Fruit fly (Drosophila melanogaster) whole organism, embryonic: ENCODE measurements around the gene CG33191.
A peak's percentile ranks its signal among the peaks of the same experiment; 100 is the strongest.

Source experiments
- Adf1 ChIP-seq: fragments of 200-800 bp; sonication (Bioruptor generic); IDR thresholded peaks from 2 replicates; pipeline ENCODE4 v1.3.6; 2022; ENCODE audit warnings: missing biosample characterization, missing genetic modification characterization
- C15 ChIP-seq: fragments of 200-800 bp; sonication (Bioruptor generic); IDR thresholded peaks from 3 replicates; pipeline ENCODE4 v1.3.6; 2022; ENCODE audit warnings: missing biosample characterization, missing genetic modification characterization
- CG10267 ChIP-seq: fragments of 200-800 bp; sonication (Bioruptor generic); optimal IDR thresholded peaks from 2 replicates; lab custom pipeline; 2018; ENCODE audit warnings: missing biosample characterization, mild to moderate bottlenecking, missing genetic modification characterization, moderate library complexity
- CG10321 ChIP-seq: fragments of 200-800 bp; sonication (Bioruptor generic); IDR thresholded peaks from 2 replicates; pipeline ENCODE4 v1.3.6; 2022; ENCODE audit warnings: missing biosample characterization, missing genetic modification characterization
- CG12071 ChIP-seq: fragments of 200-800 bp; sonication (Bioruptor generic); optimal IDR thresholded peaks from 3 replicates; lab custom pipeline; 2018; ENCODE audit warnings: missing biosample characterization, mild to moderate bottlenecking, missing genetic modification characterization
- CG12155 ChIP-seq: fragments of 200-800 bp; sonication (Bioruptor generic); optimal IDR thresholded peaks from 3 replicates; lab custom pipeline; 2016; ENCODE audit warnings: missing biosample characterization, missing genetic modification characterization
- CG12299 ChIP-seq: fragments of 200-800 bp; sonication (Bioruptor generic); optimal IDR thresholded peaks from 2 replicates; lab custom pipeline; 2018; ENCODE audit warnings: missing biosample characterization, mild to moderate bottlenecking, missing genetic modification characterization
- CG13775 ChIP-seq: fragments of 200-800 bp; sonication (Bioruptor generic); optimal IDR thresholded peaks from 3 replicates; lab custom pipeline; 2017; ENCODE audit warnings: missing biosample characterization, mild to moderate bottlenecking, missing genetic modification characterization
- CG15601 ChIP-seq: fragments of 200-800 bp; sonication (Bioruptor generic); optimal IDR thresholded peaks from 3 replicates; lab custom pipeline; 2019; ENCODE audit warnings: missing biosample characterization, mild to moderate bottlenecking, missing genetic modification characterization, moderate library complexity
- CG16815 ChIP-seq: fragments of 200-800 bp; sonication (Bioruptor generic); optimal IDR thresholded peaks from 3 replicates; lab custom pipeline; 2017; ENCODE audit warnings: missing biosample characterization, mild to moderate bottlenecking, missing genetic modification characterization
- CG16863 ChIP-seq: fragments of 200-800 bp; sonication (Bioruptor generic); optimal IDR thresholded peaks from 3 replicates; lab custom pipeline; 2016; ENCODE audit warnings: missing biosample characterization, missing genetic modification characterization
- CG2116 ChIP-seq: fragments of 200-800 bp; sonication (Bioruptor generic); optimal IDR thresholded peaks from 3 replicates; lab custom pipeline; 2018; ENCODE audit warnings: missing biosample characterization, mild to moderate bottlenecking, missing genetic modification characterization
- CG2199 ChIP-seq: fragments of 200-800 bp; sonication (Bioruptor generic); IDR thresholded peaks from 3 replicates; pipeline ENCODE4 v1.3.6; 2022; ENCODE audit warnings: missing biosample characterization, missing genetic modification characterization
- CG34376 ChIP-seq: fragments of 200-800 bp; sonication (Bioruptor generic); optimal IDR thresholded peaks from 2 replicates; lab custom pipeline; 2018; ENCODE audit warnings: missing biosample characterization, mild to moderate bottlenecking, missing genetic modification characterization
- CG4820 ChIP-seq: fragments of 200-800 bp; sonication (Bioruptor generic); optimal IDR thresholded peaks from 3 replicates; lab custom pipeline; 2016; ENCODE audit warnings: missing biosample characterization, missing genetic modification characterization
- CG6272 ChIP-seq: fragments of 200-800 bp; sonication (Bioruptor generic); IDR thresholded peaks from 2 replicates; pipeline ENCODE4 v1.3.6; 2022; ENCODE audit warnings: missing biosample characterization, missing genetic modification characterization
- CG6654 ChIP-seq: fragments of 200-800 bp; sonication (Bioruptor generic); optimal IDR thresholded peaks from 2 replicates; lab custom pipeline; 2017; ENCODE audit warnings: missing biosample characterization, mild to moderate bottlenecking, missing genetic modification characterization
- CG7372 ChIP-seq: fragments of 200-800 bp; sonication (Bioruptor generic); IDR thresholded peaks from 2 replicates; pipeline ENCODE4 v1.3.6; 2022; ENCODE audit warnings: missing biosample characterization, missing genetic modification characterization
- CG7839 ChIP-seq: fragments of 200-800 bp; sonication (Bioruptor generic); optimal IDR thresholded peaks from 3 replicates; lab custom pipeline; 2018; ENCODE audit warnings: missing biosample characterization, mild to moderate bottlenecking, missing genetic modification characterization, moderate library complexity
- CG8944 ChIP-seq: fragments of 200-800 bp; sonication (Bioruptor generic); optimal IDR thresholded peaks from 3 replicates; lab custom pipeline; 2016; ENCODE audit warnings: missing biosample characterization, missing genetic modification characterization
- CG9817 ChIP-seq: fragments of 200-800 bp; sonication (Bioruptor generic); optimal IDR thresholded peaks from 2 replicates; lab custom pipeline; 2018; ENCODE audit warnings: missing biosample characterization, mild to moderate bottlenecking, missing genetic modification characterization, moderate library complexity
- Chrac-16 ChIP-seq: fragments of 200-800 bp; sonication (Bioruptor generic); optimal IDR thresholded peaks from 3 replicates; lab custom pipeline; 2016; ENCODE audit warnings: missing biosample characterization, missing genetic modification characterization
- D19A ChIP-seq: fragments of 200-800 bp; optimal IDR thresholded peaks from 3 replicates; lab custom pipeline; 2019; ENCODE audit warnings: missing biosample characterization, mild to moderate bottlenecking, missing genetic modification characterization, moderate library complexity
- Dref ChIP-seq: fragments of 200-800 bp; sonication (Bioruptor generic); IDR thresholded peaks from 2 replicates; pipeline ENCODE4 v1.3.6; 2022; ENCODE audit warnings: missing biosample characterization, missing genetic modification characterization
- Elba2 ChIP-seq: fragments of 200-800 bp; sonication (Bioruptor generic); optimal IDR thresholded peaks from 3 replicates; lab custom pipeline; 2016; ENCODE audit warnings: missing biosample characterization, missing genetic modification characterization
- Hey ChIP-seq: fragments of 200-800 bp; sonication (Bioruptor generic); optimal IDR thresholded peaks from 3 replicates; lab custom pipeline; 2018; ENCODE audit warnings: missing biosample characterization, mild to moderate bottlenecking, missing genetic modification characterization
- HmgZ ChIP-seq: fragments of 200-800 bp; sonication (Bioruptor generic); optimal IDR thresholded peaks from 2 replicates; lab custom pipeline; 2018; ENCODE audit warnings: missing biosample characterization, mild to moderate bottlenecking, missing genetic modification characterization
- Max ChIP-seq: fragments of 200-800 bp; sonication (Bioruptor generic); optimal IDR thresholded peaks from 2 replicates; lab custom pipeline; 2016; ENCODE audit warnings: missing biosample characterization, mild to moderate bottlenecking, missing genetic modification characterization
- Mes4 ChIP-seq: fragments of 200-800 bp; sonication (Bioruptor generic); optimal IDR thresholded peaks from 2 replicates; lab custom pipeline; 2016; ENCODE audit warnings: missing biosample characterization, missing genetic modification characterization
- NC2β ChIP-seq: fragments of 200-800 bp; sonication (Bioruptor generic); optimal IDR thresholded peaks from 2 replicates; lab custom pipeline; 2016; ENCODE audit warnings: missing biosample characterization, missing genetic modification characterization
- Sry-δ ChIP-seq: fragments of 200-800 bp; sonication (Bioruptor generic); optimal IDR thresholded peaks from 2 replicates; lab custom pipeline; 2016; ENCODE audit warnings: missing biosample characterization, missing genetic modification characterization
- Taf1 ChIP-seq: fragments of 200-800 bp; sonication (Bioruptor generic); IDR thresholded peaks from 2 replicates; pipeline ENCODE4 v1.3.6; 2022; ENCODE audit warnings: missing biosample characterization, missing genetic modification characterization
- ara ChIP-seq: fragments of 200-800 bp; sonication (Bioruptor generic); IDR thresholded peaks from 2 replicates; pipeline ENCODE4 v1.3.6; 2022; ENCODE audit warnings: missing biosample characterization, missing genetic modification characterization
- ato ChIP-seq: fragments of 200-800 bp; sonication (Bioruptor generic); IDR thresholded peaks from 2 replicates; pipeline ENCODE4 v1.3.6; 2022; ENCODE audit warnings: missing biosample characterization, missing genetic modification characterization; ENCODE audit not compliant: partially characterized antibody
- bbx ChIP-seq: fragments of 200-800 bp; sonication (Bioruptor generic); IDR thresholded peaks from 2 replicates; pipeline ENCODE4 v1.3.6; 2022; ENCODE audit warnings: missing biosample characterization, missing genetic modification characterization; ENCODE audit not compliant: partially characterized antibody
- br ChIP-seq: fragments of >200 bp; optimal IDR thresholded peaks from 2 replicates; lab custom pipeline; 2017
- bsh ChIP-seq, 2 experiments: fragments of 200-800 bp; sonication (Bioruptor generic); optimal IDR thresholded peaks; 2 replicates each; lab custom pipeline; 2017 to 2018; ENCODE audit warnings: mild to moderate bottlenecking in 2 of 2, missing biosample characterization in 2 of 2, missing genetic modification characterization in 2 of 2, moderate library complexity in 1 of 2
- btn ChIP-seq: fragments of 200-800 bp; sonication (Bioruptor generic); optimal IDR thresholded peaks from 2 replicates; lab custom pipeline; 2016; ENCODE audit warnings: missing biosample characterization, missing genetic modification characterization
- chn ChIP-seq: fragments of 200-800 bp; sonication (Bioruptor generic); optimal IDR thresholded peaks from 2 replicates; lab custom pipeline; 2016; ENCODE audit warnings: missing biosample characterization, missing genetic modification characterization
- danr ChIP-seq: fragments of 200-800 bp; sonication (Bioruptor generic); IDR thresholded peaks from 2 replicates; pipeline ENCODE4 v1.3.6; 2022; ENCODE audit warnings: missing biosample characterization, missing genetic modification characterization
- gt ChIP-seq: fragments of 200-800 bp; sonication (Bioruptor generic); IDR thresholded peaks from 2 replicates; pipeline ENCODE4 v1.3.6; 2022; ENCODE audit warnings: missing biosample characterization, missing genetic modification characterization
- nerfin-2 ChIP-seq: fragments of 200-800 bp; sonication (Bioruptor generic); IDR thresholded peaks from 2 replicates; pipeline ENCODE4 v1.3.6; 2022; ENCODE audit warnings: missing biosample characterization, missing genetic modification characterization; ENCODE audit not compliant: partially characterized antibody
- prd ChIP-seq, 3 experiments: fragments of >200 bp in 2 of 3; fragments of 200-800 bp in 1 of 3; sonication (Bioruptor generic) in 1 of 3; optimal IDR thresholded peaks in 2 of 3; IDR thresholded peaks in 1 of 3; 2 replicates in 2 of 3; 3 replicates in 1 of 3; pipeline versions ENCODE4 v1.3.6 to Lab custom; 2017 to 2022; ENCODE audit warnings: missing biosample characterization in 1 of 3, missing genetic modification characterization in 1 of 3
- sd ChIP-seq: fragments of 200-800 bp; sonication (Bioruptor generic); optimal IDR thresholded peaks from 3 replicates; lab custom pipeline; 2018; ENCODE audit warnings: missing biosample characterization, mild to moderate bottlenecking, missing genetic modification characterization, moderate library complexity
- shn ChIP-seq: fragments of 200-800 bp; sonication (Bioruptor generic); optimal IDR thresholded peaks from 3 replicates; lab custom pipeline; 2016; ENCODE audit warnings: missing biosample characterization, missing genetic modification characterization
- ssp ChIP-seq: fragments of 200-800 bp; sonication (Bioruptor generic); IDR thresholded peaks from 2 replicates; pipeline ENCODE4 v1.3.6; 2022; ENCODE audit warnings: missing biosample characterization, missing genetic modification characterization
- trem ChIP-seq: fragments of 200-800 bp; optimal IDR thresholded peaks from 3 replicates; lab custom pipeline; 2019; ENCODE audit warnings: missing biosample characterization, mild to moderate bottlenecking, missing genetic modification characterization, moderate library complexity
- wor ChIP-seq: fragments of 200-800 bp; sonication (Bioruptor generic); IDR thresholded peaks from 2 replicates; pipeline ENCODE4 v1.3.6; 2022; ENCODE audit warnings: missing biosample characterization, missing genetic modification characterization
- zen ChIP-seq: fragments of 200-800 bp; sonication (Bioruptor generic); optimal IDR thresholded peaks from 3 replicates; lab custom pipeline; 2018; ENCODE audit warnings: missing biosample characterization, mild to moderate bottlenecking, missing genetic modification characterization, moderate library complexity

The CG33191 gene

dm6 chr3R:8731597-8732263 is 48.0 kb downstream of the CG33191 start, which contains the start of the genes M1BP and CG8202 (continued):
- TF ChIP-seq CG34376 (GFP tag; lab: Kevin White, UChicago) (peak; percentile 47), trem (tag; lab: Kevin White, UChicago) (peak; percentile 87), gt (GFP tag; lab: Robert Waterston, UW) (no peak), CG15601 (tag; lab: Kevin White, UChicago) (peak; percentile 89), nerfin-2 (no peak), CG7839 (tag; lab: Kevin White, UChicago) (peak; percentile 94), bsh (GFP tag; optimal IDR thresholded peaks at IDR 0.05; lab: Kevin White, UChicago) (peak; percentile 67 to 86), shn (peak; percentile 33), NC2β (peak; percentile 13), CG13775 (GFP tag; lab: Kevin White, UChicago) (peak; percentile 95), zen (tag; lab: Kevin White, UChicago) (peak; percentile 83), bbx (GFP tag; lab: Robert Waterston, UW) (no peak), D19A (tag; lab: Kevin White, UChicago) (no peak), CG7372 (GFP tag; lab: Robert Waterston, UW) (peak; percentile 79; the same call in 1 of the 2 replicates), Chrac-16 (peak; percentile 86), sd (tag; lab: Kevin White, UChicago) (peak; percentile 93), Hey (tag; lab: Kevin White, UChicago) (no peak), Mes4 (GFP tag; lab: Kevin White, UChicago) (peak; percentile 47), ato (GFP tag; lab: Robert Waterston, UW) (no peak), Elba2 (GFP tag; lab: Kevin White, UChicago) (peak; percentile 53), Adf1 (GFP tag; lab: Robert Waterston, UW) (peak; percentile 22; the same call in 1 of the 2 replicates), HmgZ (tag; lab: Kevin White, UChicago) (peak; percentile 56), Dref (GFP tag; lab: Robert Waterston, UW) (no peak), br (lab: Kevin White, UChicago) (no peak), wor (GFP tag; lab: Robert Waterston, UW) (peak; percentile 56), Taf1 (GFP tag; lab: Robert Waterston, UW) (peak; percentile 8; the same call in 1 of the 2 replicates), Sry-δ (GFP tag; lab: Kevin White, UChicago) (peak; percentile 8), C15 (no peak), CG12299 (tag; lab: Kevin White, UChicago) (peak; percentile 78), CG9817 (tag; lab: Kevin White, UChicago) (peak; percentile 86), CG10267 (peak; percentile 91), CG16815 (GFP tag; lab: Kevin White, UChicago) (peak; percentile 86), ssp (GFP tag; lab: Robert Waterston, UW) (peak; percentile 56; the same call in 1 of the 2 replicates), Max (GFP tag; lab: Kevin White, UChicago) (peak; percentile 74), CG2199 (GFP tag; lab: Robert Waterston, UW) (no peak), danr (GFP tag; lab: Robert Waterston, UW) (peak; percentile 63), CG8944 (GFP tag; lab: Kevin White, UChicago) (peak; percentile 39), CG12155 (peak; percentile 78), CG2116 (GFP tag; lab: Kevin White, UChicago) (peak; percentile 73), ara (GFP tag; lab: Robert Waterston, UW) (peak; percentile 78), CG6654 (GFP tag; lab: Kevin White, UChicago) (peak; percentile 79), CG6272 (GFP tag; lab: Robert Waterston, UW) (peak; percentile 59; the same call in 1 of the 2 replicates), CG16863 (GFP tag; lab: Kevin White, UChicago) (peak; percentile 55), CG10321 (peak; percentile 28; the same call in 1 of the 2 replicates), chn (GFP tag; lab: Kevin White, UChicago) (peak; percentile 58), prd (optimal IDR thresholded peaks at IDR 0.05; lab: Kevin White, UChicago) (no peak), prd (GFP tag; IDR thresholded peaks at IDR 0.05; lab: Robert Waterston, UW) (peak; percentile 89), CG4820 (GFP tag; lab: Kevin White, UChicago) (peak; percentile 86), CG12071 (GFP tag; lab: Kevin White, UChicago) (no peak), btn (GFP tag; lab: Kevin White, UChicago) (no peak)
